Fruit fly (Drosophila melanogaster): Measurements from ENCODE around the gene CG31882.

Gene CG31882

DNA sequence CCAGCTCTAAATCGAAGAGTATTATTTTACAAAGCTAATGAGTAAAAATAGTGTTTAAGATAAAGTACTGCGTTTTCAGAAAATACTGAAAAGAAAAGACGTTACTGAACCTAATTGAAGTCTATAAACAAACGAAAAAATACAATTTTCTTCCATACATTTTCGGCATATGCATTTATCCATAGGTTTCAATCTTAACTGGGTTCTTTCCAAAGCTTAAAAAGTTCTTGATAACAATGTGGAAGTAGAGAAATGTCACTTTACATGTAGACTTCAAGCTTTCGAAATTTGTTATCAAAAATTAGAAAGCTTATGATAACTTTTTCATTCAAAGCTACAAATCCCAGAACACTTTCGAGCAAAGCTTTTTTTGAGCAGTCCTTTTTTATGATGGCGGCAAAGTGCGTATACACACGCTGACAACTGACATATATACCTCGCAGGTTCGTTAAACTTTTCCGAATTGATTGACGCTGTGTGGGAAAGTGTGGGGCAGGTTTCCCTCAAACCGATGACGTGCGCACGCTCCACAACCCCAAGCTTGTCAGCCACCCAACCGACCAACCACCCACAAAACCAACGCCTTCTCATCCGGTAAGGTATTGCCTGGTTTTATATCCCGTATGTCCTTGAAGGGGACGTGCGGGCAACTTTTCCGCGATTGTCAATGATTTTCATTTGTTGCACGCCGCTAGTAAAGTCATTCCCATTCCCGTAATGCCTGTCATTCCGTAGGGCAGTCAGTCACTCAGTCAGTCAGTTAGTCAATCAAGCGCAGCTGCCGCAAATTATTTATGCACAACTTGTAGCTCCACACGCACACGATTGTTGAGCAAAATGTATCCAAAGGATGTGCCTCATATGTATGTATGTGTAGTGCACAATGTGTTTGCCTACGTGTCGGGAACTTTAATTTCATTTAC, 32.4 kb upstream of the CG31882 start:
- TF ChIP-seq cnc (optimal IDR thresholded peaks at IDR 0.05) = no peak
- no peak for TF ChIP-seq pad (GFP tag; optimal IDR thresholded peaks at IDR 0.05)
- TF ChIP-seq Clk (GFP tag; optimal IDR thresholded peaks at IDR 0.05) = no peak
- no peak for TF ChIP-seq Hr96 (GFP tag; optimal IDR thresholded peaks at IDR 0.05)
- no peak for TF ChIP-seq bab1 (GFP tag; optimal IDR thresholded peaks at IDR 0.05)
- TF ChIP-seq CG1620 (GFP tag; optimal IDR thresholded peaks at IDR 0.05) = no peak
- TF ChIP-seq cic (GFP tag; optimal IDR thresholded peaks at IDR 0.05) = no peak
- no peak for TF ChIP-seq Mnt (GFP tag; optimal IDR thresholded peaks at IDR 0.05)
- TF ChIP-seq CG7045 (GFP tag; optimal IDR thresholded peaks at IDR 0.05) = no peak
- no peak for TF ChIP-seq toe (GFP tag; optimal IDR thresholded peaks at IDR 0.05)
- no peak for TF ChIP-seq CG7101 (tag; optimal IDR thresholded peaks at IDR 0.05)
- no peak for TF ChIP-seq CG11617 (GFP tag; optimal IDR thresholded peaks at IDR 0.05)
- TF ChIP-seq CG33017 (tag; optimal IDR thresholded peaks at IDR 0.05) = no peak
- no peak for TF ChIP-seq tj (GFP tag; optimal IDR thresholded peaks at IDR 0.05)
- TF ChIP-seq CG14711 (tag; optimal IDR thresholded peaks at IDR 0.05) = no peak
- TF ChIP-seq Crg-1 (GFP tag; optimal IDR thresholded peaks at IDR 0.05) = no peak

DNA sequence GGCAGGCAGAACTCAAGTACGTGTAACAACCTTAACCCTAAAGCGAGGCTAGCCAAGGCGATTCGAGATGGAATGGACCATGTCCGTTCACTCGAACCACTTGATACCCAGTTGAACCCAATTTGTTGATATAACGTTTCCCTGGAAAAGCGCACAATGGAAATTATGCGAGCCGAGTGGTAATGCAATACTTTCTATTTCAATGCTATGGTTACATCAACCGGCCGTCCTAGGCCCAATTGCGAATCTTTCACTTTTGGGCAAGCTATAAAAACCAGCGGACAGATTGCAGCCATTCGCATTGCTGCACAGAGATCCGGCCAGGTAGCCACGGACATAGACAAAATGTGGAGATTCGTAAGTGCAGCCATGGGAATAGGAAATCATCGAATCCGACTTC, 31.2 kb upstream of the CG31882 start, which contains the start of gene CG33299:
Gene CG33299, plus strand, starts transcription at position 301 of the 400 bp plus-strand sequence.
- no peak for TF ChIP-seq kay (GFP tag; ENCODE audit: borderline replicate concordance)
- TF ChIP-seq cic (GFP tag; optimal IDR thresholded peaks at IDR 0.05) = no peak
- TF ChIP-seq CG12768 (GFP tag; optimal IDR thresholded peaks at IDR 0.05) = no peak
- TF ChIP-seq toe (GFP tag; optimal IDR thresholded peaks at IDR 0.05) = no peak
- no peak for TF ChIP-seq Mnt (GFP tag; optimal IDR thresholded peaks at IDR 0.05)
- no peak for TF ChIP-seq pad (GFP tag; optimal IDR thresholded peaks at IDR 0.05)
- no peak for TF ChIP-seq CG33017 (tag; optimal IDR thresholded peaks at IDR 0.05)
- no peak for TF ChIP-seq tj (GFP tag; optimal IDR thresholded peaks at IDR 0.05)
- TF ChIP-seq ovo (GFP tag; optimal IDR thresholded peaks at IDR 0.05) = no peak
- no peak for TF ChIP-seq CG7101 (tag; optimal IDR thresholded peaks at IDR 0.05)
- no peak for TF ChIP-seq CG14711 (tag; optimal IDR thresholded peaks at IDR 0.05)
- no peak for TF ChIP-seq bab1 (GFP tag; optimal IDR thresholded peaks at IDR 0.05)
- TF ChIP-seq CG11617 (GFP tag; optimal IDR thresholded peaks at IDR 0.05) = no peak
- TF ChIP-seq CG5204 (GFP tag; optimal IDR thresholded peaks at IDR 0.05) = no peak
- no peak for TF ChIP-seq CG7045 (GFP tag; optimal IDR thresholded peaks at IDR 0.05)
- TF ChIP-seq Hr96 (GFP tag; optimal IDR thresholded peaks at IDR 0.05) = no peak
- TF ChIP-seq cnc (optimal IDR thresholded peaks at IDR 0.05) = no peak
- no peak for TF ChIP-seq CG1620 (GFP tag; optimal IDR thresholded peaks at IDR 0.05)
- TF ChIP-seq Crg-1 (GFP tag; optimal IDR thresholded peaks at IDR 0.05) = no peak

DNA sequence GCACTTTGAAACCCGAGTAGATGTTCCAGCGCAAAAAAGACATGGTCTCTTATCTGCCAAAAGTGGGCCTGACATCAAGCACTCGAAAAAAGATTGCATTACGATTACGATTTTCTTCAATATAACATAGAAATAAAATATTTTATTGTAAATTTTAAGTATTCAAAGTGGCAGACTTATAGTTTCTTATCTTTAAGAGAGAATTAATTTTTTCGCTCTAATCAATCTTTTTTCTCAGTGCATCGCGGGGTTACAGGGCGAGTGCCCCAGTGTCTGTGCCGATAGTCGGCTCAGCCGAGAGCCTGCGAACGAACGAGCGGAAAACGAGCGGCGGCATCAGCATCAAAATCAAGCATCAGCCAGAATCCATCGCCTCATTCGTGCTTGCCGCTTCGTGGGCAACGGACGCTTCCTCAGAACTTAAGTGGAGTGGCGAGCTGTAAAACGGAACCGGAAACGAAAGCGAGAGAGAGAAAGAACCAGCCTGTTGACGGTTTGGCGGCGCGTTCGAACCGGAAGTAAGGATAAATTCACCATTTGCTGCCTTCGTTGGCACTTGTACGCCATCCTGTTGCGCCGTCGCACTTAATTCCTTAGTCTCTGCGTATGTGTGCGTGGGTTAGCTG, 8.8 kb upstream of the CG31882 start, which contains the start of gene Apoltp:
Gene Apoltp, plus strand, starts transcription at position 369 of the 626 bp plus-strand sequence.
- TF ChIP-seq Hr96 (GFP tag; optimal IDR thresholded peaks at IDR 0.05) (peak; percentile 18), CG7045 (GFP tag; optimal IDR thresholded peaks at IDR 0.05) (no peak), kay (GFP tag; ENCODE audit: borderline replicate concordance) (peak; percentile 7), CG7101 (tag; optimal IDR thresholded peaks at IDR 0.05) (peak; percentile 14), tj (GFP tag; optimal IDR thresholded peaks at IDR 0.05) (no peak), cnc (optimal IDR thresholded peaks at IDR 0.05) (no peak), CG5204 (GFP tag; optimal IDR thresholded peaks at IDR 0.05) (no peak), Crg-1 (GFP tag; optimal IDR thresholded peaks at IDR 0.05) (no peak), CG11617 (GFP tag; optimal IDR thresholded peaks at IDR 0.05) (no peak)

DNA sequence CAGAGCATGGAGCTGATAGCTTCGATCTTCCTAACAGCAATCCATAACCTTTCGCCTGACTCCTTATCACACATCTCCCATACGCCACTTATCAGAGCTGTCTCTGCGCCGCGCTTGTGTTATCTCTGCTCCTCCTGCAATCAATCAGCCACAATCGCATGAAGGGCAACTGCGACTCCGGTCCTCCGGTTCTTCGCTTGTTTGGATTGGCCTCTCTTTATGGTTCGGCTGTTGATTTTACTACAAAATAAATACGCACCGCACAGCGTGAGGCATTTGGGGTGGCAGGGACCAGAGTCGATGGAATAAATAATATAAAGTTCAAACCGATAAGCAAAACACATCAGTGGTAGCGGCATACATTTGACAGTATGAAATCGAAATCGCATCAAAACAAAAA, 8.0 kb upstream of the CG31882 start:
- TF ChIP-seq cic (GFP tag; optimal IDR thresholded peaks at IDR 0.05) (peak; percentile 17), CG14711 (tag; optimal IDR thresholded peaks at IDR 0.05) (no peak)

DNA sequence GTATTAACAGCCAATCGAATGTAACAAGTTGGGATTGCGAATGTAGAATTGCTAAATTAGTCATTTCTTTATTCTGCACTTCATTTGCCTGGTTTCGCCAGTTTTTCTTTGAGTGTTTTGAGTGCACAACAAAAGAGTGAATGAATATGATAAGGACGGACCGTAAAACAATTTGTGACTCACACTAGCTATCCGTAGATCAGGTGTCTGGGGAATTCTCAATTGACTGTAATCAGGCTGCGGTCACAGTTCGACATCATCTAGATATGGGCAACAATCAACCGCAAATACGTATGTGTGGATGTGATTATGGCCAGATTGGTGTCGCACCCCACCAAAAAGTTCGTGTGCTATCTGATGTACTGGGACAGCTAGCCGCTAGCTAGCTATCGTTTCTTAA, 5.2 kb downstream of the CG31882 start:
- TF ChIP-seq tj (GFP tag; optimal IDR thresholded peaks at IDR 0.05) (no peak), kay (GFP tag; ENCODE audit: borderline replicate concordance) (peak; percentile 81), cic (GFP tag; optimal IDR thresholded peaks at IDR 0.05) (peak; percentile 94)

DNA sequence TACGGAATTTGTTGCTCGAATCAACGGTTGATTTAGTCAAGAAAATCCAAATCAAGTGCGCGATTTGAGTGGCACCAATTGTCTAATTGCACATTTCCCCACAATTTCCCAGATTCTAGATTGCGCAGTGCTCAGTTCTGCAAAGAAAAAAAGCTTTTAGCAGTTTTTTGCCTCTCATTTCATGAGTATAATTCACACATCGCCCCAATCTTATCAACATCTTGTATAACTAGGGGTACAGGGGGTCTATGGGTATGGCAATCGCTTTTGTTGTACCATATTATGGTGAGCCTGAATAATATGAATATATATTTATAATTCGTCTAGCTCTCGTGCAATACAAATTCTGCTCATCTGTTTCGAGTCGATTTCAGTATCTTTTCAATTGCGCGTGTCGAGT, 6.2 kb downstream of the CG31882 start:
- TF ChIP-seq kay (GFP tag; ENCODE audit: borderline replicate concordance) = peak; percentile 71
- peak; percentile 42 for TF ChIP-seq cic (GFP tag; optimal IDR thresholded peaks at IDR 0.05)
- no peak for TF ChIP-seq ovo (GFP tag; optimal IDR thresholded peaks at IDR 0.05)
- no peak for TF ChIP-seq CG7101 (tag; optimal IDR thresholded peaks at IDR 0.05)
- peak; percentile 4 for TF ChIP-seq pad (GFP tag; optimal IDR thresholded peaks at IDR 0.05)
- no peak for TF ChIP-seq CG5204 (GFP tag; optimal IDR thresholded peaks at IDR 0.05)

DNA sequence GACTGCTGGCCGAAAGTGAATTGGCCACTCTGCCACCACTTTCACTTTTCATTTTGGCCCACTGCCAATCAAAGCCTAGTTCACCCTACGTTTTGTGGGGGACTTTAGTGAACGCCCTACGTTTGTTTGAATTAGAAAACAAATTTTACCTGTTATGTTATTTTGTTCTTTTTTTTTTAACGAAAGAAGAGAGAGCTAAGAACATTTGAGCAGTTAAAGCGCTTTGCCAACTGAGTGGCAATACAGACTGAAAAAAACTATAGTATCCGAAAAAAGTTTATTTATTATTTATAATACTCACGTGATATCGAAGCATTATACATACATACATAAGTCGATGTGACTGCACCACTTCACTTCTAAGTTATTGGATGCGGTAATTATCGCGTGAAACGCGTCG, 7.2 kb downstream of the CG31882 start:
- TF ChIP-seq toe (GFP tag; optimal IDR thresholded peaks at IDR 0.05) = no peak
- no peak for TF ChIP-seq Crg-1 (GFP tag; optimal IDR thresholded peaks at IDR 0.05)
- peak; percentile 29 for TF ChIP-seq CG14711 (tag; optimal IDR thresholded peaks at IDR 0.05)
- TF ChIP-seq CG1620 (GFP tag; optimal IDR thresholded peaks at IDR 0.05) = no peak
- TF ChIP-seq CG7045 (GFP tag; optimal IDR thresholded peaks at IDR 0.05) = no peak
- peak; percentile 33 for TF ChIP-seq kay (GFP tag; ENCODE audit: borderline replicate concordance)
- peak; percentile 69 for TF ChIP-seq bab1 (GFP tag; optimal IDR thresholded peaks at IDR 0.05)
- no peak for TF ChIP-seq tj (GFP tag; optimal IDR thresholded peaks at IDR 0.05)
